Fruit fly (Drosophila melanogaster) whole organism, wandering third instar larva: ENCODE data around the gene nAChRalpha2.

Experiments used
- Abd-B ChIP-seq: fragments of >200 bp; optimal IDR thresholded peaks from 2 replicates; lab custom pipeline; 2017; ENCODE audit warnings: missing biosample characterization, missing genetic modification characterization
- CG32264 ChIP-seq: fragments of 200-800 bp; sonication (Bioruptor generic); optimal IDR thresholded peaks from 2 replicates; lab custom pipeline; 2016; ENCODE audit warnings: missing biosample characterization, missing genetic modification characterization
- CG9705 ChIP-seq: fragments of 200-800 bp; sonication (Bioruptor generic); optimal IDR thresholded peaks from 2 replicates; lab custom pipeline; 2018; ENCODE audit warnings: missing biosample characterization, mild to moderate bottlenecking, missing genetic modification characterization
- CrebA ChIP-seq: fragments of 200-800 bp; sonication (Bioruptor generic); optimal IDR thresholded peaks from 2 replicates; lab custom pipeline; 2016; ENCODE audit warnings: missing biosample characterization, mild to moderate bottlenecking, missing genetic modification characterization, borderline replicate concordance
- Dfd ChIP-seq: fragments of >200 bp; optimal IDR thresholded peaks from 2 replicates; lab custom pipeline; 2017; ENCODE audit warnings: missing biosample characterization, missing genetic modification characterization
- Dif ChIP-seq: fragments of 200-275, 200-300 bp; sonication (Bioruptor generic); optimal IDR thresholded peaks from 2 replicates; lab custom pipeline; 2018; ENCODE audit warnings: missing biosample characterization, missing genetic modification characterization; ENCODE audit not compliant: partially characterized antibody
- GATAd ChIP-seq: sonication (Bioruptor generic); optimal IDR thresholded peaks from 2 replicates; lab custom pipeline; 2016; ENCODE audit warnings: missing biosample characterization, missing genetic modification characterization
- HLH106 ChIP-seq: fragments of 200-800 bp; optimal IDR thresholded peaks from 3 replicates; lab custom pipeline; 2019; ENCODE audit warnings: missing biosample characterization, mild to moderate bottlenecking, missing genetic modification characterization, moderate library complexity
- Hnf4 ChIP-seq: fragments of 200-800 bp; sonication (Bioruptor generic); optimal IDR thresholded peaks from 2 replicates; lab custom pipeline; 2016; ENCODE audit warnings: missing biosample characterization, mild to moderate bottlenecking, missing genetic modification characterization
- Hr83 ChIP-seq: fragments of 200-300 bp; sonication (Bioruptor generic); optimal IDR thresholded peaks from 2 replicates; lab custom pipeline; 2016; ENCODE audit warnings: missing biosample characterization, mild to moderate bottlenecking, missing genetic modification characterization, moderate library complexity; ENCODE audit not compliant: poor library complexity, severe bottlenecking
- Jra ChIP-seq: sonication (Bioruptor generic); optimal IDR thresholded peaks from 2 replicates; lab custom pipeline; 2016; ENCODE audit warnings: missing biosample characterization, missing genetic modification characterization
- Mio ChIP-seq: sonication (Bioruptor generic); optimal IDR thresholded peaks from 2 replicates; lab custom pipeline; 2016; ENCODE audit warnings: missing biosample characterization, missing genetic modification characterization
- N ChIP-seq: fragments of >200 bp; optimal IDR thresholded peaks from 2 replicates; lab custom pipeline; 2018; ENCODE audit warnings: missing biosample characterization, missing external identifiers, missing genetic modification characterization
- Rel ChIP-seq, 2 experiments: fragments of 200-800 bp; sonication (Bioruptor generic) in 1 of 2; optimal IDR thresholded peaks; 2 replicates in 1 of 2; 3 replicates in 1 of 2; lab custom pipeline; 2016 to 2019; ENCODE audit warnings: mild to moderate bottlenecking in 2 of 2, missing biosample characterization in 2 of 2, missing genetic modification characterization in 2 of 2, moderate library complexity in 1 of 2
- Sp1 ChIP-seq: fragments of 200-800 bp; sonication (Bioruptor generic); optimal IDR thresholded peaks from 3 replicates; lab custom pipeline; 2019; ENCODE audit warnings: missing biosample characterization, mild to moderate bottlenecking, missing genetic modification characterization, moderate library complexity
- Vsx2 ChIP-seq: fragments of 200-300, 225-300 bp; sonication (Bioruptor generic); optimal IDR thresholded peaks from 2 replicates; lab custom pipeline; 2018; ENCODE audit warnings: missing biosample characterization, missing genetic modification characterization; ENCODE audit not compliant: partially characterized antibody
- brk ChIP-seq: fragments of 200-800 bp; sonication (Bioruptor generic); optimal IDR thresholded peaks from 2 replicates; lab custom pipeline; 2016; ENCODE audit warnings: missing biosample characterization, mild to moderate bottlenecking, missing genetic modification characterization
- dl ChIP-seq, 2 experiments: fragments of 175-275, 200-275 bp in 1 of 2; fragments of 200-275 bp in 1 of 2; sonication (Bioruptor generic); optimal IDR thresholded peaks; lab custom pipeline; 2018; ENCODE audit warnings: mild to moderate bottlenecking in 2 of 2, missing biosample characterization in 2 of 2, missing genetic modification characterization in 2 of 2, moderate library complexity in 2 of 2; ENCODE audit not compliant: partially characterized antibody in 2 of 2, insufficient read depth in 1 of 2
- dsf ChIP-seq: sonication (Bioruptor generic); optimal IDR thresholded peaks from 2 replicates; lab custom pipeline; 2016; ENCODE audit warnings: missing biosample characterization, missing genetic modification characterization, borderline replicate concordance
- ey ChIP-seq: fragments of 200-800 bp; sonication (Bioruptor generic); optimal IDR thresholded peaks from 2 replicates; lab custom pipeline; 2016; ENCODE audit warnings: missing biosample characterization, missing genetic modification characterization
- foxo ChIP-seq, 2 experiments: fragments of 200-800 bp; sonication (Bioruptor generic); optimal IDR thresholded peaks; 2 replicates in 1 of 2; 3 replicates in 1 of 2; lab custom pipeline; 2016 to 2017; ENCODE audit warnings: missing biosample characterization in 2 of 2, missing genetic modification characterization in 2 of 2
- fru ChIP-seq: fragments of 200-800 bp; sonication (Bioruptor generic); optimal IDR thresholded peaks from 3 replicates; lab custom pipeline; 2016; ENCODE audit warnings: missing biosample characterization, mild to moderate bottlenecking, missing genetic modification characterization
- h ChIP-seq: fragments of 200-800 bp; sonication (Bioruptor generic); optimal IDR thresholded peaks from 3 replicates; lab custom pipeline; 2016; ENCODE audit warnings: missing biosample characterization, mild to moderate bottlenecking, missing genetic modification characterization
- lola ChIP-seq: fragments of >200 bp; optimal IDR thresholded peaks from 2 replicates; lab custom pipeline; 2017; ENCODE audit warnings: missing biosample characterization, missing genetic modification characterization
- pan ChIP-seq: fragments of >200 bp; optimal IDR thresholded peaks from 2 replicates; lab custom pipeline; 2017
- psq ChIP-seq: fragments of 200-800 bp; sonication (Bioruptor generic); optimal IDR thresholded peaks from 3 replicates; lab custom pipeline; 2017; ENCODE audit warnings: missing biosample characterization, mild to moderate bottlenecking, missing genetic modification characterization, moderate library complexity
- rgr ChIP-seq: fragments of 200-800 bp; sonication (Bioruptor generic); optimal IDR thresholded peaks from 3 replicates; lab custom pipeline; 2016; ENCODE audit warnings: missing biosample characterization, mild to moderate bottlenecking, missing genetic modification characterization
- sage ChIP-seq: fragments of 200-800 bp; sonication (Bioruptor generic); optimal IDR thresholded peaks from 2 replicates; lab custom pipeline; 2016; ENCODE audit warnings: missing biosample characterization, mild to moderate bottlenecking, missing genetic modification characterization
- tai ChIP-seq: sonication (Bioruptor generic); optimal IDR thresholded peaks from 2 replicates; lab custom pipeline; 2016; ENCODE audit warnings: missing biosample characterization, missing genetic modification characterization
- usp ChIP-seq: fragments of >200 bp; optimal IDR thresholded peaks from 2 replicates; lab custom pipeline; 2017; ENCODE audit warnings: missing biosample characterization, missing genetic modification characterization
- woc ChIP-seq: sonication (Bioruptor generic); optimal IDR thresholded peaks from 2 replicates; lab custom pipeline; 2016; ENCODE audit warnings: missing biosample characterization, mild to moderate bottlenecking, missing genetic modification characterization

nAChRalpha2 gene

dm6 chr3R:24523578-24523977 is 38.4 kb downstream of the nAChRalpha2 start, which contains the start of gene CG13622:
CG13622 (minus strand) TSS chr3R:24523678.
- TF ChIP-seq GATAd (GFP tag; lab: Kevin White, UChicago) (no peak), foxo (GFP tag; optimal IDR thresholded peaks at IDR 0.05; lab: Kevin White, UChicago) (no peak), pan (lab: Kevin White, UChicago) (no peak), Abd-B (GFP tag; lab: Kevin White, UChicago) (no peak), Rel (GFP tag; optimal IDR thresholded peaks at IDR 0.05; lab: Kevin White, UChicago) (no peak), Rel (tag; optimal IDR thresholded peaks at IDR 0.05; lab: Kevin White, UChicago) (no peak), h (no peak)

- no peak for TF ChIP-seq Vsx2 (GFP tag; lab: Kevin White, UChicago)
- no peak for TF ChIP-seq HLH106 (tag; lab: Kevin White, UChicago)
- TF ChIP-seq GATAd (GFP tag; lab: Kevin White, UChicago), result no peak
- no peak for TF ChIP-seq sage (GFP tag; lab: Kevin White, UChicago)
- TF ChIP-seq Jra, result no peak
- no peak for TF ChIP-seq dsf (GFP tag; lab: Kevin White, UChicago)
- no peak for TF ChIP-seq rgr (GFP tag; lab: Kevin White, UChicago)
- no peak for TF ChIP-seq CG32264 (GFP tag; lab: Kevin White, UChicago)
- no peak for TF ChIP-seq Sp1
- TF ChIP-seq tai (GFP tag; lab: Kevin White, UChicago), result no peak
Measured at dm6 chr3R:24524426-24524974, 39.3 kb downstream of the nAChRalpha2 start, which contains the start of gene Jhbp12. Jhbp12 (plus strand) TSS chr3R:24524794.

- TF ChIP-seq N (GFP tag; lab: Kevin White, UChicago) (no peak), Mio (GFP tag; lab: Kevin White, UChicago) (no peak), brk (no peak), Hnf4 (GFP tag; lab: Kevin White, UChicago) (no peak)
Measured at dm6 chr3R:24525983-24526661, 40.9 kb downstream of the nAChRalpha2 start.

- TF ChIP-seq Abd-B (GFP tag; lab: Kevin White, UChicago), result no peak
- no peak for TF ChIP-seq CrebA
- TF ChIP-seq N (GFP tag; lab: Kevin White, UChicago), result no peak
- TF ChIP-seq psq, result no peak
- TF ChIP-seq Jra, result no peak
- TF ChIP-seq, all 38 proteins: peak for 0
Measured at dm6 chr3R:24527845-24528244, 42.6 kb downstream of the nAChRalpha2 start, which contains the start of gene CG6607. CG6607 (plus strand) TSS chr3R:24528047.

- TF ChIP-seq lola (GFP tag; lab: Kevin White, UChicago), result no peak
- TF ChIP-seq ey (GFP tag; lab: Kevin White, UChicago), result no peak
- TF ChIP-seq CrebA, result no peak
- no peak for TF ChIP-seq usp
- no peak for TF ChIP-seq rgr (GFP tag; lab: Kevin White, UChicago)
- TF ChIP-seq HLH106 (tag; lab: Kevin White, UChicago), result no peak
- TF ChIP-seq foxo (GFP tag; optimal IDR thresholded peaks at IDR 0.05; lab: Kevin White, UChicago), result no peak
- no peak for TF ChIP-seq Rel (GFP tag; optimal IDR thresholded peaks at IDR 0.05; lab: Kevin White, UChicago)
- TF ChIP-seq Rel (tag; optimal IDR thresholded peaks at IDR 0.05; lab: Kevin White, UChicago), result no peak
- TF ChIP-seq Dfd (GFP tag; lab: Kevin White, UChicago), result no peak
- TF ChIP-seq Dif (GFP tag; lab: Kevin White, UChicago), result no peak
- TF ChIP-seq woc, result no peak
- TF ChIP-seq Jra, result no peak
- TF ChIP-seq dl (GFP tag; optimal IDR thresholded peaks at IDR 0.05; lab: Kevin White, UChicago; ENCODE audit: insufficient read depth in 1 of 2, partially characterized antibody in 2 of 2), result no peak
- TF ChIP-seq Hr83 (GFP tag; lab: Kevin White, UChicago), result no peak
- no peak for TF ChIP-seq psq
- TF ChIP-seq Sp1, result no peak
- no peak for TF ChIP-seq fru
- TF ChIP-seq h, result no peak
- TF ChIP-seq CG9705 (GFP tag; lab: Kevin White, UChicago), result no peak
- TF ChIP-seq Mio (GFP tag; lab: Kevin White, UChicago), result no peak
Measured at dm6 chr3R:24530328-24530727, 45.1 kb downstream of the nAChRalpha2 start, which contains the start of the genes CG13623 and ana1. CG13623 (minus strand) TSS chr3R:24530558. ana1 (plus strand) TSS chr3R:24530576.
